Fruit fly (Drosophila melanogaster) whole organism, adult: ENCODE measurements around the gene CG15891.

Experiments used
- CG11617 ChIP-seq: fragments of 200-800 bp; sonication (Bioruptor generic); optimal IDR thresholded peaks from 2 replicates; lab custom pipeline; 2017; ENCODE audit warnings: mild to moderate bottlenecking, missing biosample characterization, missing genetic modification reagents, missing genetic modification characterization
- CG7101 ChIP-seq: fragments of 200-800 bp; sonication (Bioruptor generic); optimal IDR thresholded peaks from 2 replicates; lab custom pipeline; 2018; ENCODE audit warnings: missing biosample characterization, mild to moderate bottlenecking, missing genetic modification characterization, moderate library complexity
- Hr96 ChIP-seq: fragments of 200-800 bp; sonication (Bioruptor generic); optimal IDR thresholded peaks from 2 replicates; lab custom pipeline; 2016; ENCODE audit warnings: missing biosample characterization, missing genetic modification characterization
- bab1 ChIP-seq: fragments of 200-800 bp; sonication (Bioruptor generic); optimal IDR thresholded peaks from 3 replicates; lab custom pipeline; 2019; ENCODE audit warnings: missing biosample characterization, mild to moderate bottlenecking, missing genetic modification characterization, moderate library complexity
- kay ChIP-seq: fragments of 200-800 bp; sonication (Bioruptor generic); peaks from one replicate; lab custom pipeline; 2016; ENCODE audit warnings: missing biosample characterization, missing genetic modification characterization, borderline replicate concordance
- ovo ChIP-seq: fragments of 200-800 bp; sonication (Bioruptor generic); optimal IDR thresholded peaks from 2 replicates; lab custom pipeline; 2016; ENCODE audit warnings: missing biosample characterization, missing genetic modification characterization

- TF ChIP-seq ovo (GFP tag; lab: Kevin White, UChicago) = no peak
- TF ChIP-seq kay (GFP tag; lab: Kevin White, UChicago) = no peak
- TF ChIP-seq bab1 (GFP tag; lab: Kevin White, UChicago) = no peak
- no peak for TF ChIP-seq CG7101
- no peak for TF ChIP-seq CG11617 (GFP tag; lab: Kevin White, UChicago)
- no peak for TF ChIP-seq Hr96 (GFP tag; lab: Kevin White, UChicago)
Measured at dm6 chrX:6303675-6304074, 8.5 kb upstream of the CG15891 start, which contains the start of gene CG3823.
